Worm (Caenorhabditis elegans) whole organism, young adult: ENCODE data around the gene spp-18.
"Not testable (repeated sequence)": the region's sequence is repeated elsewhere in the genome, so short reads cannot be mapped to it uniquely, and the experiment has no call there.

Source experiments
- B0019.2 ChIP-seq: fragments of 200-800 bp; sonication (Bioruptor generic); conservative IDR thresholded peaks from 2 replicates; pipeline ENCODE4 v1.3.6; 2022; ENCODE audit warnings: missing genetic modification reagents, missing genetic modification characterization, missing compliant biosample characterization
- C06A6.2 ChIP-seq: fragments of 200-800 bp; sonication (Bioruptor generic); conservative IDR thresholded peaks from 2 replicates; pipeline ENCODE4 v1.3.6; 2022; ENCODE audit warnings: missing genetic modification characterization, missing compliant biosample characterization
- F10E7.11 ChIP-seq: sonication (generic microtip); optimal IDR thresholded peaks from 2 replicates; lab custom pipeline; 2017; ENCODE audit warnings: mild to moderate bottlenecking, missing genetic modification characterization, moderate library complexity, missing compliant biosample characterization
- F39B2.1 ChIP-seq: fragments of 200-800 bp; sonication (Bioruptor generic); IDR thresholded peaks from 2 replicates; pipeline ENCODE4 v1.3.6; 2022; ENCODE audit warnings: missing genetic modification reagents, missing genetic modification characterization, missing compliant biosample characterization
- F49E8.2 ChIP-seq: sonication (generic microtip); optimal IDR thresholded peaks from 3 replicates; lab custom pipeline; 2017; ENCODE audit warnings: missing genetic modification characterization, mild to moderate bottlenecking, missing compliant biosample characterization, antibody characterized with exemption, moderate library complexity; ENCODE audit not compliant: insufficient read depth
- Y56A3A.18 ChIP-seq: fragments of 200-800 bp; sonication (Bioruptor generic); IDR thresholded peaks from 2 replicates; pipeline ENCODE4 v1.3.6; 2022; ENCODE audit warnings: missing genetic modification reagents, missing genetic modification characterization, missing compliant biosample characterization
- aptf-2 ChIP-seq: fragments of 200-800 bp; sonication (Bioruptor generic); conservative IDR thresholded peaks from 2 replicates; pipeline ENCODE4 v1.3.6; 2022; ENCODE audit warnings: missing genetic modification reagents, missing genetic modification characterization, missing compliant biosample characterization
- attf-5 ChIP-seq: fragments of 200-800 bp; sonication (Bioruptor generic); optimal IDR thresholded peaks from 2 replicates; lab custom pipeline; 2018; ENCODE audit warnings: mild to moderate bottlenecking, missing genetic modification characterization, missing compliant biosample characterization
- ceh-27 ChIP-seq: fragments of 200-800 bp; sonication (Bioruptor generic); optimal IDR thresholded peaks from 2 replicates; lab custom pipeline; 2018; ENCODE audit warnings: mild to moderate bottlenecking, missing genetic modification characterization, moderate library complexity, missing compliant biosample characterization
- ceh-91 ChIP-seq: fragments of 200-800 bp; sonication (Bioruptor generic); IDR thresholded peaks from 2 replicates; pipeline ENCODE4 v1.3.6; 2022; ENCODE audit warnings: missing genetic modification reagents, missing genetic modification characterization, missing compliant biosample characterization
- dpl-1 ChIP-seq: fragments of 150-350 bp; optimal IDR thresholded peaks from 2 replicates; lab custom pipeline; 2014; ENCODE audit warnings: missing biosample characterization, missing genetic modification reagents, missing genetic modification characterization
- efl-1 ChIP-seq: fragments of 150-350 bp; optimal IDR thresholded peaks from 2 replicates; lab custom pipeline; 2014; ENCODE audit warnings: missing biosample characterization, missing genetic modification reagents, missing genetic modification characterization
- egrh-3 ChIP-seq: fragments of 200-800 bp; sonication (Bioruptor generic); IDR thresholded peaks from 2 replicates; pipeline ENCODE4 v1.3.6; 2022; ENCODE audit warnings: missing genetic modification reagents, missing genetic modification characterization, missing compliant biosample characterization
- ets-4 ChIP-seq: fragments of 200-800 bp; sonication (Bioruptor generic); optimal IDR thresholded peaks from 2 replicates; lab custom pipeline; 2018; ENCODE audit warnings: mild to moderate bottlenecking, missing genetic modification characterization, missing compliant biosample characterization
- hsf-1 ChIP-seq: fragments of 200-800 bp; sonication (Bioruptor generic); IDR thresholded peaks from 2 replicates; pipeline ENCODE4 v1.3.6; 2022; ENCODE audit warnings: missing genetic modification reagents, missing genetic modification characterization, missing compliant biosample characterization
- let-526 ChIP-seq: fragments of 200-800 bp; sonication (Bioruptor generic); IDR thresholded peaks from 2 replicates; pipeline ENCODE4 v1.3.6; 2022; ENCODE audit warnings: missing genetic modification reagents, missing genetic modification characterization, missing compliant biosample characterization
- let-607 ChIP-seq, 2 experiments: fragments of 200-800 bp in 1 of 2; sonication (Bioruptor generic) in 1 of 2; sonication (generic microtip) in 1 of 2; optimal IDR thresholded peaks; 2 replicates each; lab custom pipeline; 2016 to 2018; ENCODE audit warnings: mild to moderate bottlenecking in 2 of 2, missing compliant biosample characterization in 2 of 2, missing genetic modification characterization in 2 of 2, moderate library complexity in 2 of 2, missing genotype in 1 of 2
- lin-35 ChIP-seq, 3 experiments: fragments of 150-350 bp in 2 of 3; sonication (generic microtip) in 1 of 3; optimal IDR thresholded peaks; 2 replicates each; lab custom pipeline; 2014 to 2018; ENCODE audit warnings: missing biosample characterization in 3 of 3, missing genetic modification characterization in 3 of 3, missing genetic modification reagents in 3 of 3
- madf-3 ChIP-seq: fragments of 200-800 bp; sonication (Bioruptor generic); IDR thresholded peaks from 2 replicates; pipeline ENCODE4 v1.3.6; 2022; ENCODE audit warnings: missing genetic modification reagents, missing genetic modification characterization, missing compliant biosample characterization
- madf-8 ChIP-seq: fragments of 200-800 bp; sonication (Bioruptor generic); conservative IDR thresholded peaks from 2 replicates; pipeline ENCODE4 v1.3.6; 2022; ENCODE audit warnings: missing genetic modification reagents, missing genetic modification characterization, missing compliant biosample characterization
- mxl-1 ChIP-seq: sonication (generic microtip); optimal IDR thresholded peaks from 2 replicates; lab custom pipeline; 2016; ENCODE audit warnings: missing genetic modification characterization, missing compliant biosample characterization
- nhr-179 ChIP-seq: sonication (generic microtip); optimal IDR thresholded peaks from 2 replicates; lab custom pipeline; 2016; ENCODE audit warnings: mild to moderate bottlenecking, missing genetic modification characterization, missing compliant biosample characterization
- pbrm-1 ChIP-seq: fragments of 200-800 bp; sonication (Bioruptor generic); IDR thresholded peaks from 2 replicates; pipeline ENCODE4 v1.3.6; 2022; ENCODE audit warnings: missing genetic modification reagents, missing genetic modification characterization, missing compliant biosample characterization
- rec-8 ChIP-seq, 2 experiments: sonication (generic microtip); optimal IDR thresholded peaks; 2 replicates each; lab custom pipeline; 2016; ENCODE audit warnings: mild to moderate bottlenecking in 2 of 2, missing genetic modification characterization in 2 of 2, missing genetic modification reagents in 2 of 2, missing genotype in 2 of 2, missing biosample characterization in 1 of 2, missing compliant biosample characterization in 1 of 2, moderate library complexity in 1 of 2
- sptf-2 ChIP-seq: fragments of 200-800 bp; sonication (Bioruptor generic); optimal IDR thresholded peaks from 2 replicates; lab custom pipeline; 2018; ENCODE audit warnings: mild to moderate bottlenecking, missing genetic modification characterization, missing compliant biosample characterization
- zim-3 ChIP-seq: sonication (generic microtip); optimal IDR thresholded peaks from 2 replicates; lab custom pipeline; 2017; ENCODE audit warnings: mild to moderate bottlenecking, missing genetic modification characterization, moderate library complexity, missing compliant biosample characterization
- ztf-25 ChIP-seq: fragments of 200-800 bp; sonication (Bioruptor generic); IDR thresholded peaks from 2 replicates; pipeline ENCODE4 v1.3.6; 2022; ENCODE audit warnings: missing genetic modification reagents, missing genetic modification characterization, missing compliant biosample characterization
- ztf-28 ChIP-seq: fragments of 200-800 bp; sonication (Bioruptor generic); IDR thresholded peaks from 2 replicates; pipeline ENCODE4 v1.3.6; 2022; ENCODE audit warnings: missing genetic modification reagents, missing genetic modification characterization, missing compliant biosample characterization
- ztf-6 ChIP-seq: fragments of 200-800 bp; sonication (Bioruptor generic); IDR thresholded peaks from 2 replicates; pipeline ENCODE4 v1.3.6; 2022; ENCODE audit warnings: missing genetic modification reagents, missing genetic modification characterization, missing compliant biosample characterization

spp-18 gene

DNA sequence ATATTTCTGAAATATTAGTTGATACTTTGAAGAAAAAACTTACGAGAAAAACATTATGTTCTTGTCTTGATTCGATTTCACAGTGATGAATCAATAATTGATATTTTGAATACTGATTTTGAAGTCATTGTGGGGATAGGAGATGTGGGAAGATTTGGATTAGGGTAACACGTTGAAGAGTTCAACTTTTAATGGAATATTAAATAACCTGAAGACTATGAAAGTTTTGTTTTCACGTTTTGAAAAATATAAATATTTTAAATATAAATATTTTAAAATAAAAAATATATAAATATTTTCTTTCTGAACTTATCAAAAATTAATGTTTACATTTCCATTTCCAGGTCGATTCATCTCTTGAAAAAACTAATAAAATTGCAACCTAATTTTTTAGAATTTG, 1.1 kb upstream of the spp-18 start, which contains the start of gene pei-1:
Gene pei-1, minus strand, starts transcription at position 101 of the 400 bp plus-strand sequence.
- TF ChIP-seq zim-3 (tag; lab: Kevin White, UChicago) (no peak), ztf-25 (GFP tag; lab: Robert Waterston, UW) (no peak), ceh-91 (GFP tag; lab: Robert Waterston, UW) (no peak), lin-35 (GFP tag; optimal IDR thresholded peaks at IDR 0.05; lab: Kevin White, UChicago) (no peak), C06A6.2 (GFP tag; lab: Robert Waterston, UW) (no peak), dpl-1 (GFP tag; lab: Kevin White, UChicago) (no peak)

DNA sequence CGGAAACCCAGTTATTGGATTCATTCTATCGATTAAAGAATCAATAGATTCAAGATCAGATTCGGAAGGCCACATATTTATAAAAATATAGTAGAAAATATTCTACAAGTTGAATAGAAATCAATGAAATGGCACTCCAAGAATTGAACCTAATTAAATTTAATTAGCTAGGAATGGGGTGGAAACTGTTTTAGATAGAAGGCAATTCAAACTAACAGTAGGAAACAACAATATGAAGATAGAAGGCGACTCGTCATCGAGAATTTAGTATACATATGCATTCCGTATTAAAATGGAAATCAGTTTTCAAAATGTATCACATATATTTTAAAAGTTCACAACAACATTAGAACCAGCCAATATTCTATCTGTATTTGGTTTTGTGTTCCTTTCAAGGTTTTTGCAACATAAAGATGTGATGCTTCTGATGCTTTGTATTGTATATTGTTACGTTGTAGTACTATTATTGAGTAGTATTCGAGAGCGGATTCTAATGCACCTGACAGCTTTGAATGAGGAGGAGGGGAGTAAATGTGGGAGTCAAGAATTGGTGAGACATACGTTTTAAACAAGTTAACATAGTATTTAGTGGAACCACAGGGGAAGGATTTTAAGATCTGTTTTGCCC, 2.4 kb downstream of the spp-18 start, which contains the start of the genes F27C8.3 and F27C8.2:
Gene F27C8.3, minus strand, starts transcription at position 101 of the 628 bp plus-strand sequence.
Gene F27C8.2, plus strand, starts transcription at position 578 of the 628 bp plus-strand sequence.
- not testable (repeated sequence) for TF ChIP-seq hsf-1 (GFP tag; lab: Robert Waterston, UW); ceh-27 (GFP tag; lab: Kevin White, UChicago); pbrm-1 (GFP tag; lab: Robert Waterston, UW)

DNA sequence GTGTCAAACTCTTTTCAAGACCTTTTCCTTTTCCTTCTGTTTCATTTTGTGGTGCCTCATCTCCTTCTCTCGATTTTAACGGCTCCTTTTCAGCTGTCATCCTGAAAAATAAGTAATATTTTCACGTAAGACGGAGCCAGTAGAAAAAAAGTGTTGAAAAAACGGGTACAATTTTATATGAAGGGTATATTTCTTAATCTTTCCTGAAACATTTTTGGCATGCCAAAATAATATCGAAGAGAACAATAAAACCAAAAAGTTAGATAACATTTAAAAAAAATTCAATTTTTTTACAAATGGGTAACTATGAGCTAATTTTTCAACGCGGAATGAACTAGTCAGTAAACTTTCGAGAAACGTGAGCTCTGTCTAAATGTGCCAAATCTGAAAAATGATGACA, 8.1 kb downstream of the spp-18 start, which contains the start of gene aat-1:
Gene aat-1, minus strand, starts transcription at position 101 of the 400 bp plus-strand sequence.
- TF ChIP-seq efl-1 (GFP tag; lab: Kevin White, UChicago) (no peak), Y56A3A.18 (GFP tag; lab: Robert Waterston, UW) (no peak), let-607 (tag; optimal IDR thresholded peaks at IDR 0.05; lab: Kevin White, UChicago) (no peak), madf-3 (GFP tag; lab: Robert Waterston, UW) (no peak), aptf-2 (no peak), madf-8 (GFP tag; lab: Robert Waterston, UW) (no peak), egrh-3 (GFP tag; lab: Robert Waterston, UW) (no peak), F39B2.1 (GFP tag; lab: Robert Waterston, UW) (no peak), ztf-6 (no peak)

DNA sequence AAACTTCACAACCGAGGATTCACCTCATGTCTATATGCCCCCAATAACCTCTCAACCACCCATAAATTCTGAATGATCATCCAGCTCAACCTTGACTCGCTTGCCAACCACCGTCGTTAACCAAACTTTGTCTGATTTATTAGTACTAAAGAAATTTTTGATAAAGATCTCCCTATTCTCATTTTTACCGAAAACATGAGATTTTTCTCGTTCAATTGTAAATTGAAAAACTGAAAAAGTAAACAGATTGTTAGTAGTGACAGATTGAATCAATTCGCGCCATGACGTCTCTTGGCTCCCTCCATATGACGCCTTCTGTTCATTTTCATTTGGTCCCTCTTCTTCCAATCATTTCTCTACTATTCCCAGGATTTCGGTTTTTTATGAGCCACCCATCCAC, 14.4 kb downstream of the spp-18 start:
- no peak for TF ChIP-seq efl-1 (GFP tag; lab: Kevin White, UChicago)
- TF ChIP-seq let-526 (GFP tag; lab: Robert Waterston, UW) = no peak
- TF ChIP-seq ets-4 (GFP tag; lab: Kevin White, UChicago) = no peak
- no peak for TF ChIP-seq sptf-2 (GFP tag; lab: Kevin White, UChicago)
- TF ChIP-seq mxl-1 (tag; lab: Kevin White, UChicago) = no peak
- no peak for TF ChIP-seq attf-5 (GFP tag; lab: Kevin White, UChicago)
- no peak for TF ChIP-seq rec-8 (tag; optimal IDR thresholded peaks at IDR 0.05; lab: Kevin White, UChicago)
- TF ChIP-seq F49E8.2 (tag; lab: Kevin White, UChicago) = no peak
- TF ChIP-seq, all 124 proteins: peak for 0

DNA sequence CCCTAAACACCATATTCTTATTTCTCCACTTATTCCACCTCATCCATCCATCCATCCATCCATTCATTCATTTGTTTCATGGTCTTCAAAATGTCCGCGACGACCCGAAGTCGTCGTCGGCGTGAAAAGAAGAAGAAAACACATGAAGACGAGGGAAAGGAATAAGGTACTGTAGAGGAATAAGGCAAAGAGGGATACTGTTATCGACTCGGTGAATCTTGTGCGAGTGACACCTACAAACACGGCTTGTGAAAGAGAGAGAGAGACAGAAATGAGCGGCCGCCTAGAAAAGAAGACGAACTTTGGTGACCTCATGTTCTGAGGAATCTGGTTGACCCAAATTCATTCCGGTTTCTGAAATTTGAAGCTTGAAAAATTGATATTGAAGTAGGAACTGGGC, 15.6 kb downstream of the spp-18 start:
- TF ChIP-seq F10E7.11 (tag; lab: Kevin White, UChicago) = no peak
- TF ChIP-seq ztf-28 = no peak

- TF ChIP-seq B0019.2 (GFP tag; lab: Robert Waterston, UW) (no peak), nhr-179 (no peak)
Observed at ce11 chrIV:9610923-9611322, 17.4 kb downstream of the spp-18 start.
